Worm (Caenorhabditis elegans) whole organism, young adult: ENCODE measurements around the gene T01G6.1.

Source experiments
- F37B4.10 ChIP-seq: fragments of 200-800 bp; sonication (Bioruptor generic); IDR thresholded peaks from 2 replicates; pipeline ENCODE4 v1.3.6; 2022; ENCODE audit warnings: missing genetic modification characterization, missing compliant biosample characterization
- F57A8.1 ChIP-seq: fragments of 200-800 bp; sonication (Bioruptor generic); optimal IDR thresholded peaks from 2 replicates; lab custom pipeline; 2018; ENCODE audit warnings: mild to moderate bottlenecking, missing genetic modification characterization, moderate library complexity, missing compliant biosample characterization
- K11D2.4 ChIP-seq: fragments of 200-800 bp; sonication (Bioruptor generic); IDR thresholded peaks from 2 replicates; pipeline ENCODE4 v1.3.6; 2022; ENCODE audit warnings: missing genetic modification reagents, missing genetic modification characterization, missing compliant biosample characterization
- Y53G8AR.9 ChIP-seq: fragments of 200-800 bp; sonication (Bioruptor generic); conservative IDR thresholded peaks from 2 replicates; pipeline ENCODE4 v1.3.6; 2022; ENCODE audit warnings: missing genetic modification reagents, missing genetic modification characterization, missing compliant biosample characterization
- Y95B8A.8 ChIP-seq: fragments of 200-800 bp; sonication (Bioruptor generic); IDR thresholded peaks from 2 replicates; pipeline ENCODE4 v1.3.6; 2022; ENCODE audit warnings: missing genetic modification reagents, missing genetic modification characterization, missing compliant biosample characterization
- akir-1 ChIP-seq: fragments of 200-800 bp; sonication (Bioruptor generic); optimal IDR thresholded peaks from 2 replicates; lab custom pipeline; 2018; ENCODE audit warnings: mild to moderate bottlenecking, missing genetic modification characterization, moderate library complexity, missing compliant biosample characterization
- atf-7 ChIP-seq: sonication (generic microtip); optimal IDR thresholded peaks from 2 replicates; lab custom pipeline; 2017; ENCODE audit warnings: mild to moderate bottlenecking, missing genetic modification characterization, missing compliant biosample characterization
- athp-1 ChIP-seq: sonication (generic microtip); optimal IDR thresholded peaks from 2 replicates; lab custom pipeline; 2017; ENCODE audit warnings: mild to moderate bottlenecking, missing genetic modification characterization, missing compliant biosample characterization
- attf-3 ChIP-seq: fragments of 200-800 bp; sonication (Bioruptor generic); conservative IDR thresholded peaks from 2 replicates; pipeline ENCODE4 v1.3.6; 2022; ENCODE audit warnings: missing genetic modification reagents, missing genetic modification characterization, missing compliant biosample characterization
- attf-5 ChIP-seq: fragments of 200-800 bp; sonication (Bioruptor generic); optimal IDR thresholded peaks from 2 replicates; lab custom pipeline; 2018; ENCODE audit warnings: mild to moderate bottlenecking, missing genetic modification characterization, missing compliant biosample characterization
- cebp-1 ChIP-seq, 2 experiments: fragments of 200-800 bp in 1 of 2; sonication (Bioruptor generic) in 1 of 2; sonication (generic microtip) in 1 of 2; IDR thresholded peaks in 1 of 2; optimal IDR thresholded peaks in 1 of 2; 2 replicates each; pipeline versions ENCODE4 v1.3.6 to Lab custom; 2017 to 2022; ENCODE audit warnings: missing compliant biosample characterization in 2 of 2, missing genetic modification characterization in 2 of 2, mild to moderate bottlenecking in 1 of 2, missing genetic modification reagents in 1 of 2, moderate library complexity in 1 of 2
- cebp-2 ChIP-seq: fragments of 200-800 bp; sonication (Bioruptor generic); IDR thresholded peaks from 2 replicates; pipeline ENCODE4 v1.3.6; 2022; ENCODE audit warnings: missing genetic modification characterization, missing compliant biosample characterization
- ekl-4 ChIP-seq: fragments of 200-800 bp; sonication (Bioruptor generic); IDR thresholded peaks from 2 replicates; pipeline ENCODE4 v1.3.6; 2022; ENCODE audit warnings: missing genetic modification reagents, missing genetic modification characterization, missing compliant biosample characterization
- hmg-20 ChIP-seq: fragments of 200-800 bp; sonication (Bioruptor generic); IDR thresholded peaks from 2 replicates; pipeline ENCODE4 v1.3.6; 2022; ENCODE audit warnings: missing genetic modification reagents, missing genetic modification characterization, missing compliant biosample characterization
- hsf-1 ChIP-seq: fragments of 200-800 bp; sonication (Bioruptor generic); IDR thresholded peaks from 2 replicates; pipeline ENCODE4 v1.3.6; 2022; ENCODE audit warnings: missing genetic modification reagents, missing genetic modification characterization, missing compliant biosample characterization
- let-607 ChIP-seq, 2 experiments: fragments of 200-800 bp in 1 of 2; sonication (Bioruptor generic) in 1 of 2; sonication (generic microtip) in 1 of 2; optimal IDR thresholded peaks; 2 replicates each; lab custom pipeline; 2016 to 2018; ENCODE audit warnings: mild to moderate bottlenecking in 2 of 2, missing compliant biosample characterization in 2 of 2, missing genetic modification characterization in 2 of 2, moderate library complexity in 2 of 2, missing genotype in 1 of 2
- lin-26 ChIP-seq: fragments of 200-800 bp; sonication (Bioruptor generic); IDR thresholded peaks from 2 replicates; pipeline ENCODE4 v1.3.6; 2022; ENCODE audit warnings: missing genetic modification reagents, missing genetic modification characterization, missing compliant biosample characterization
- madf-6 ChIP-seq: fragments of 200-800 bp; sonication (Bioruptor generic); IDR thresholded peaks from 2 replicates; pipeline ENCODE4 v1.3.6; 2022; ENCODE audit warnings: missing genetic modification reagents, missing genetic modification characterization, missing compliant biosample characterization
- nhr-80 ChIP-seq: sonication (generic microtip); optimal IDR thresholded peaks from 2 replicates; lab custom pipeline; 2016; ENCODE audit warnings: missing genetic modification characterization, missing compliant biosample characterization
- nhr-90 ChIP-seq: sonication (generic microtip); optimal IDR thresholded peaks from 2 replicates; lab custom pipeline; 2016; ENCODE audit warnings: missing genotype, mild to moderate bottlenecking, missing genetic modification characterization, missing compliant biosample characterization
- pbrm-1 ChIP-seq: fragments of 200-800 bp; sonication (Bioruptor generic); IDR thresholded peaks from 2 replicates; pipeline ENCODE4 v1.3.6; 2022; ENCODE audit warnings: missing genetic modification reagents, missing genetic modification characterization, missing compliant biosample characterization
- rec-8 ChIP-seq, 2 experiments: sonication (generic microtip); optimal IDR thresholded peaks; 2 replicates each; lab custom pipeline; 2016; ENCODE audit warnings: mild to moderate bottlenecking in 2 of 2, missing genetic modification characterization in 2 of 2, missing genetic modification reagents in 2 of 2, missing genotype in 2 of 2, missing biosample characterization in 1 of 2, missing compliant biosample characterization in 1 of 2, moderate library complexity in 1 of 2
- rpc-1 ChIP-seq, 2 experiments: fragments of 150-350 bp in 1 of 2; sonication (generic microtip) in 1 of 2; optimal IDR thresholded peaks; 2 replicates each; lab custom pipeline; 2014 to 2018; ENCODE audit warnings: missing biosample characterization in 1 of 2, missing genetic modification characterization in 1 of 2, missing genetic modification reagents in 1 of 2, missing genotype in 1 of 2
- snpc-4 ChIP-seq, 5 experiments: fragments of 150-350 bp in 1 of 5; sonication (generic microtip) in 4 of 5; optimal IDR thresholded peaks; 2 replicates each; lab custom pipeline; 2014 to 2018; ENCODE audit warnings: missing genetic modification characterization in 5 of 5, missing biosample characterization in 3 of 5, antibody characterized with exemption in 2 of 5, mild to moderate bottlenecking in 2 of 5, missing compliant biosample characterization in 2 of 5, missing genotype in 2 of 5, moderate library complexity in 2 of 5, missing genetic modification reagents in 1 of 5
- somi-1 ChIP-seq: fragments of 200-800 bp; sonication (Bioruptor generic); optimal IDR thresholded peaks from 2 replicates; lab custom pipeline; 2018; ENCODE audit warnings: mild to moderate bottlenecking, missing genetic modification characterization, missing compliant biosample characterization
- tbp1 ChIP-seq: fragments of 200-800 bp; sonication (Bioruptor generic); optimal IDR thresholded peaks from 2 replicates; lab custom pipeline; 2018; ENCODE audit warnings: mild to moderate bottlenecking, missing genetic modification characterization, missing compliant biosample characterization
- tbx-9 ChIP-seq: sonication (generic microtip); optimal IDR thresholded peaks from 2 replicates; lab custom pipeline; 2016; ENCODE audit warnings: borderline replicate concordance, missing genetic modification characterization, inconsistent platforms, missing compliant biosample characterization
- xnd-1 ChIP-seq: sonication (generic microtip); optimal IDR thresholded peaks from 2 replicates; lab custom pipeline; 2016; ENCODE audit warnings: missing genotype, missing genetic modification reagents, missing genetic modification characterization, missing compliant biosample characterization
- ztf-25 ChIP-seq: fragments of 200-800 bp; sonication (Bioruptor generic); IDR thresholded peaks from 2 replicates; pipeline ENCODE4 v1.3.6; 2022; ENCODE audit warnings: missing genetic modification reagents, missing genetic modification characterization, missing compliant biosample characterization
- ztf-26 ChIP-seq: sonication (generic microtip); optimal IDR thresholded peaks from 2 replicates; lab custom pipeline; 2017; ENCODE audit warnings: missing genetic modification characterization, missing compliant biosample characterization
- ztf-3 ChIP-seq: fragments of 200-800 bp; sonication (Bioruptor generic); optimal IDR thresholded peaks from 2 replicates; lab custom pipeline; 2018; ENCODE audit warnings: mild to moderate bottlenecking, missing genetic modification characterization, missing compliant biosample characterization

T01G6.1 gene

ce11 chrV:468460-468859 lies 29.0 kb upstream of the T01G6.1 start, which contains the start of gene srbc-57:
Gene srbc-57, minus strand, starts transcription at chrV:468560.
- no peak for TF ChIP-seq tbx-9
- no peak for TF ChIP-seq ekl-4
- TF ChIP-seq madf-6 (GFP tag; lab: Robert Waterston, UW), result no peak
- no peak for TF ChIP-seq K11D2.4 (GFP tag; lab: Robert Waterston, UW)
- TF ChIP-seq, all 124 proteins: peak for 0

- TF ChIP-seq tbp1 (no peak), pbrm-1 (no peak), rpc-1 (optimal IDR thresholded peaks at IDR 0.05; lab: Kevin White, UChicago) (no peak), rpc-1 (tag; optimal IDR thresholded peaks at IDR 0.05; lab: Kevin White, UChicago) (no peak), somi-1 (GFP tag; lab: Kevin White, UChicago) (no peak), Y95B8A.8 (no peak), hsf-1 (no peak), let-607 (tag; optimal IDR thresholded peaks at IDR 0.05; lab: Kevin White, UChicago) (no peak), Y53G8AR.9 (GFP tag; lab: Robert Waterston, UW) (no peak), cebp-2 (GFP tag; lab: Robert Waterston, UW) (no peak), cebp-1 (GFP tag; IDR thresholded peaks at IDR 0.05; lab: Robert Waterston, UW) (no peak), cebp-1 (tag; optimal IDR thresholded peaks at IDR 0.05; lab: Kevin White, UChicago) (no peak), lin-26 (GFP tag; lab: Robert Waterston, UW) (no peak), akir-1 (GFP tag; lab: Kevin White, UChicago) (no peak), attf-5 (GFP tag; lab: Kevin White, UChicago) (no peak), nhr-90 (no peak), xnd-1 (tag; lab: Kevin White, UChicago) (no peak), ztf-26 (tag; lab: Kevin White, UChicago) (no peak), hmg-20 (GFP tag; lab: Robert Waterston, UW) (no peak), rec-8 (tag; optimal IDR thresholded peaks at IDR 0.05; lab: Kevin White, UChicago) (no peak), ztf-25 (GFP tag; lab: Robert Waterston, UW) (no peak)
Measured at ce11 chrV:472589-472988, 24.9 kb upstream of the T01G6.1 start, which contains the start of gene srt-31. Gene srt-31, plus strand, starts transcription at chrV:472889.

ce11 chrV:474516-474915 lies 23.0 kb upstream of the T01G6.1 start, which contains the start of gene nhr-99:
Gene nhr-99, plus strand, starts transcription at chrV:474778.
- TF ChIP-seq nhr-80 (tag; lab: Kevin White, UChicago) (peak; percentile 59), atf-7 (tag; lab: Kevin White, UChicago) (peak; percentile 46), F57A8.1 (GFP tag; lab: Kevin White, UChicago) (no peak)

- TF ChIP-seq attf-3 (no peak), nhr-80 (tag; lab: Kevin White, UChicago) (peak; percentile 63), ztf-3 (GFP tag; lab: Kevin White, UChicago) (no peak), cebp-1 (GFP tag; IDR thresholded peaks at IDR 0.05; lab: Robert Waterston, UW) (no peak), cebp-1 (tag; optimal IDR thresholded peaks at IDR 0.05; lab: Kevin White, UChicago) (peak; percentile 3), F37B4.10 (GFP tag; lab: Robert Waterston, UW) (no peak), athp-1 (tag; lab: Kevin White, UChicago) (no peak)
Measured at ce11 chrV:477664-478212, 19.8 kb upstream of the T01G6.1 start, which contains the start of gene nhr-55. Gene nhr-55, plus strand, starts transcription at chrV:478162.

ce11 chrV:479046-479445 lies 18.5 kb upstream of the T01G6.1 start:
- TF ChIP-seq nhr-80 (tag; lab: Kevin White, UChicago) (peak; percentile 30), snpc-4 (GFP tag; optimal IDR thresholded peaks at IDR 0.05; lab: Kevin White, UChicago) (no peak), snpc-4 (tag; optimal IDR thresholded peaks at IDR 0.05; lab: Kevin White, UChicago) (no peak)
